Worm (Caenorhabditis elegans): Measurements from ENCODE around the gene unc-32.

unc-32 gene

DNA sequence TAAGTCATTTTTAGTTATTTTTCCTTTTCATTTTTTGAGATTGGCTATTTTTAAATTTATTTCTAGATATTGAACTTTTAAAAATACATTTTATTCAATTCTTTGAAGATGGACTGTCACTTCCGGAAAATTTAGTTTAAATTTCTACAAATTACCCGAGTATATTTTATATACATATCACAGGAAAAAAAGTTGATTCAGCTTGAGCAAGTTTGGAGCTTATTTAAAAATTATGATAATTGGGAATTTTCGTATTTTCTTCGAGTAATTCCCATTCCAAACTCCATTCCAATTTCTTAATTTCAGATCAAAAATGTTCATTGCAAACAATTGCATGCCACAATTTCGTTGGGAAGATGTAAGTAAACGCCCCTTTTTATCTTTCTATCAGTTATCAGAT is 24.3 kb downstream of the unc-32 start, which contains the start of gene arrd-15:
Gene arrd-15 (plus strand): TSS at position 301 of the 400 bp plus-strand sequence.
- no peak for TF ChIP-seq unc-62 (GFP tag; optimal IDR thresholded peaks at IDR 0.05)

DNA sequence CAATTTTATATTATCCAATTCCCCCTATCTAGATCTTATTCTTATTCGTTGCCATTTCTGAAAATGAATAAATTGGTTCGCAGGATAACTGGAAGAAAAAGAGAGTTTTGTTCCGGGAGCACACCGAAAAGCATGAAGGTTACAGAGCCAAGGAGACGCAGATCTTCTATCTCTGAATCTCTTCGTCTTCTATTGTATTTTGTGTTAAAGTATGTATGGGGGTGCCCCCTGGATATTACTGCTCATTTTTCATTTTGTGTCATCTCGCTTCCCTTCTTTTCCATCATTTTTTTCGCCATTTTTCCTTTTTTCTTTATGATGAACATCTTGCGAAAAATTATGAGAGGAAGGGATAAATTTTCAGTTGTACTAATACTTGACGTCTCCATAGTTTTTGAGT is 28.3 kb downstream of the unc-32 start:
- TF ChIP-seq unc-62 (GFP tag; optimal IDR thresholded peaks at IDR 0.05): no peak

DNA sequence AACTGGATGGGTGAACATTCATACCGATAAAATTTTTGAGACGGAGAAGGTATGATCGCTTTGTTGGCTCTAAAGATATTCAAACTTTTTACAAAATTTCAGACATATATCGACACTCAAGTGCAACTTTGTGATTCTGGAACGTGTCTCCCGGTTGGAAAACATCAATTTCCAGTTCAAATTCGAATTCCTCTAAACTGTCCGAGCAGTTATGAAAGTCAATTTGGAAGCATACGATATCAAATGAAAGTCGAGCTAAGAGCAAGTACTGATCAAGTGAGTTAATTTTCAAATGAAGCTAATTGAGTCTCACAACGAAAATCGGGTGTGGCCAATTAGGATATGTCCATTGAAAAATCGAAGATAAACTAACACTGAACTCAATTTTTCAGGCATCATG is 29.0 kb downstream of the unc-32 start:
- TF ChIP-seq unc-62 (GFP tag; optimal IDR thresholded peaks at IDR 0.05): no peak

DNA sequence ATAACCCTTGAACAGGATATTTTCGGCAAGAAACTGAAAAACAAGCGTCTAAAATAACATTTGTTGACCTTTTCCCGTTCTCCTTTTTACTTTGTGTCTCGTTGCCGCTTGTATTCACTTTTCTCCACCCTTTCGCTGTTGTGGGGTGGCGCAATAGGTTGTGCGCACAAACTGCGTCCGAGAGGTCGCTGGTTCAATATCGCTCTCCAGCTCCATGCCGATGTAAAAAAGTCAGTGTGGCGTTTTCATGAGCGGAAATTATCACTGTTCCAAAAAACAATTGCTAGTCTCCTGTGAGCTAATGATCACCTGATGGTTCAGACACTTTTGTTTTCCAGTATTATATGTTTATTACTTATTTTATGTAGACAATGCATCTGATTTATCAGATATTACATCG is 32.2 kb downstream of the unc-32 start:
- no peak for TF ChIP-seq unc-62 (GFP tag; optimal IDR thresholded peaks at IDR 0.05)

DNA sequence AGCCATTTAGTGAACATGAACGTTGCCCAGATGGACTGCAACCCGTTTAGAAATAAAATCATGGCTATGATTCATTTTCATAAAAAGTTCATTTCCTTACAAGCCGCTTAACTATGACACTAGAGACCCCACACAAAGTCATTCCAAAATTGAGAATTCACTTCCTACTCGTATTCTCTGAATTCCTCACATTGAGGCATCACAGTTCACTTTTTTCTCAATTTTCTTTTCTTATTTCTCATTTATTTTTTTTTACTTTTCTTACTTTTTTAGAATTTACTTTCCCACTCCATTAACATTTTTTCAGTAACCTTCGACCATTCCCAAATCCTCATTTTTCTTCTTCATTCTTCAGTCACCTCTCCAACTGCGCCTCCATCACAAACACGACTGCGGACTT is 38.9 kb downstream of the unc-32 start, which contains the start of gene dhrr-1:
Gene dhrr-1 (plus strand): TSS at position 301 of the 400 bp plus-strand sequence.
- TF ChIP-seq unc-62 (GFP tag; optimal IDR thresholded peaks at IDR 0.05): no peak

DNA sequence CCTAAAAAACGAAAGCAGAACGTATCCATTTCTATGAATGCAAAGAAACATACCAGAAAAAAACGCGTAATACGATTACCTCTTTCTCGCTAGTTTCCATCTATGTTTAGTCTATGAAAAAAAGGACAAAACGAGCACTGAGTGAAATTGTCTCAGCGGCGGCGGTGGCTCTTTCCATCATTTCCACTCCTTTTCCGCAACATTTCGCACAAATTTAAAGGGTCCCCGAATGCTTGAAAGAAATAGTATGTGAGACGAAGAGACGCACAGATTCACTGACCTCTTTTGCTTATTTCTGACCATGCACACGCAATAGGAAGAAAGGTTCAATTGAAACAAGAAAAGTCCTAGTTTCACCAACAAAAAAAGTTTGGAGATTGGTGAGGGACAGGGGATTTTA is 40.9 kb downstream of the unc-32 start:
- TF ChIP-seq unc-62 (GFP tag; optimal IDR thresholded peaks at IDR 0.05): no peak

DNA sequence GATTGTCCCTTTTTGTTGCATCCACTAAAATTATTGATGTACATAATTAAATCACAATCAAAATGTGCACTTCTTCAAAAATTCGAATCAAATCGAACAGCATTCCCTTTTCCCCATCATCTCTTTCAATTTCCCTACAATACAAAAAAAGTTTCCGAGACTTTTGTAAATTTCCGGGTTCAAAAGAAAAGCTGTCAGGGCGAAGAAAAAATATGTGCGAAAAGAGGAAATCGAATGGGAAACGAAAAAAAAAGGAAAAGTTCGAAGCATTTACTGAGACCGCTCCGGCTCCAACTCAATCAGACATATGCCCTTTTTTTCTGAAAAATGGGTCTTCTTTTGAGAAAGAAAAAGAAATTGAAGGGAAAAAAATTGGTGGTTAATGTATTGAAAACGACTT is 43.7 kb downstream of the unc-32 start:
- TF ChIP-seq unc-62 (GFP tag; optimal IDR thresholded peaks at IDR 0.05): no peak

- TF ChIP-seq unc-62 (GFP tag; optimal IDR thresholded peaks at IDR 0.05): no peak
Observed at ce11 chrIII:8955536-8955935, 50.1 kb downstream of the unc-32 start.

ce11 chrIII:8956146-8956646 is 50.8 kb downstream of the unc-32 start, which contains the start of the genes ZK643.5 and ZK643.2:
Gene ZK643.5 (minus strand): TSS chrIII:8956196.
Gene ZK643.2 (plus strand): TSS chrIII:8956540.
- no peak for TF ChIP-seq unc-62 (GFP tag; optimal IDR thresholded peaks at IDR 0.05)

DNA sequence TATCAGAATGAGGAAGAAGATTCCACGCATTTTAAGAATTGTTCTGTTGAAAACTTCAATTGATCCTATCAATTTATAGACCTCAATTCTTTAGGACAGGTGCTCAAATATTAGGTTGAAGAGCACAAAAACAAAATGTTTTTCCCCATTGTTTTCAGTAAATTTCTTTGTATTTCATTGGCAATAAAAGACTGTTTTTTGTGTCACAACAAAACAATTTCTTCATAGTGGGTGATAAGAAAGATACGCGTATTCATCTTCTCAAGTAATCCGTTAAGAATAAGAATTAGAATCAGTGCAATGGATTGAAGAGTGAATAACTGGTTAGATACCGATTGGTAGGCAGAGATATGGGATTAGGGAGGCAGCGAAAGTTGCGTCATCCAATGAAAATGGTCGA is 55.2 kb downstream of the unc-32 start, which contains the start of gene ZK643.6:
Gene ZK643.6 (minus strand): TSS at position 101 of the 400 bp plus-strand sequence.
- TF ChIP-seq unc-62 (GFP tag; optimal IDR thresholded peaks at IDR 0.05): no peak

Measured in whole organism, dauer.